Fruit fly (Drosophila melanogaster) whole organism, prepupa: ENCODE results near the gene Fbp2.

Experiments used
- Blimp-1 ChIP-seq: fragments of 200-800 bp; sonication (Bioruptor generic); optimal IDR thresholded peaks from 3 replicates; lab custom pipeline; 2017; ENCODE audit warnings: missing biosample characterization, missing genetic modification characterization, mild to moderate bottlenecking, moderate library complexity, missing genetic modification reagents
- CG10631 ChIP-seq: fragments of 200-800 bp; sonication (Bioruptor generic); optimal IDR thresholded peaks from 2 replicates; lab custom pipeline; 2016; ENCODE audit warnings: missing biosample characterization, missing genetic modification characterization
- CG10669 ChIP-seq: fragments of 200-800 bp; sonication (Bioruptor generic); optimal IDR thresholded peaks from 3 replicates; lab custom pipeline; 2018; ENCODE audit warnings: missing biosample characterization, mild to moderate bottlenecking, missing genetic modification characterization, moderate library complexity
- CG11294 ChIP-seq: fragments of 200-800 bp; sonication (Bioruptor generic); IDR thresholded peaks from 2 replicates; pipeline ENCODE4 v1.3.6; 2022; ENCODE audit warnings: missing biosample characterization, missing genetic modification characterization
- CG15336 ChIP-seq: fragments of 200-800 bp; sonication (Bioruptor generic); IDR thresholded peaks from 2 replicates; pipeline ENCODE4 v1.3.6; 2022; ENCODE audit warnings: missing biosample characterization, missing genetic modification characterization
- CG1621 ChIP-seq: fragments of 200-800 bp; sonication (Bioruptor generic); optimal IDR thresholded peaks from 3 replicates; lab custom pipeline; 2018; ENCODE audit warnings: missing biosample characterization, mild to moderate bottlenecking, missing genetic modification characterization
- CG16779 ChIP-seq: fragments of 200-800 bp; sonication (Bioruptor generic); optimal IDR thresholded peaks from 3 replicates; lab custom pipeline; 2017; ENCODE audit warnings: missing biosample characterization, mild to moderate bottlenecking, missing genetic modification characterization
- CG31627 ChIP-seq: fragments of 200-800 bp; sonication (Bioruptor generic); optimal IDR thresholded peaks from 3 replicates; lab custom pipeline; 2016; ENCODE audit warnings: missing biosample characterization, missing genetic modification characterization
- CG32006 ChIP-seq: fragments of 200-800 bp; sonication (Bioruptor generic); optimal IDR thresholded peaks from 3 replicates; lab custom pipeline; 2017; ENCODE audit warnings: missing biosample characterization, mild to moderate bottlenecking, missing genetic modification characterization
- CG34406 ChIP-seq: fragments of 200-800 bp; sonication (Bioruptor generic); optimal IDR thresholded peaks from 3 replicates; lab custom pipeline; 2016; ENCODE audit warnings: missing biosample characterization, missing genetic modification characterization
- CG3919 ChIP-seq: fragments of 200-800 bp; sonication (Bioruptor generic); optimal IDR thresholded peaks from 3 replicates; lab custom pipeline; 2016; ENCODE audit warnings: missing biosample characterization, missing genetic modification characterization
- CG4318 ChIP-seq: fragments of 200-800 bp; sonication (Bioruptor generic); optimal IDR thresholded peaks from 3 replicates; lab custom pipeline; 2017; ENCODE audit warnings: missing biosample characterization, mild to moderate bottlenecking, missing genetic modification characterization
- CG6163 ChIP-seq: fragments of 200-800 bp; sonication (Bioruptor generic); IDR thresholded peaks from 3 replicates; pipeline ENCODE4 v1.3.6; 2022; ENCODE audit warnings: missing biosample characterization, missing genetic modification characterization
- CG6276 ChIP-seq: fragments of 200-800 bp; sonication (Bioruptor generic); optimal IDR thresholded peaks from 2 replicates; lab custom pipeline; 2017; ENCODE audit warnings: missing biosample characterization, mild to moderate bottlenecking, missing genetic modification characterization
- CG6792 ChIP-seq: fragments of 200-800 bp; sonication (Bioruptor generic); optimal IDR thresholded peaks from 3 replicates; lab custom pipeline; 2016; ENCODE audit warnings: missing biosample characterization, missing genetic modification characterization
- CG6808 ChIP-seq: fragments of 200-800 bp; sonication (Bioruptor generic); optimal IDR thresholded peaks from 3 replicates; lab custom pipeline; 2017; ENCODE audit warnings: missing biosample characterization, missing genetic modification characterization, mild to moderate bottlenecking, moderate library complexity, missing genetic modification reagents
- CG6854 ChIP-seq: fragments of 200-800 bp; sonication (Bioruptor generic); optimal IDR thresholded peaks from 2 replicates; lab custom pipeline; 2017; ENCODE audit warnings: missing biosample characterization, mild to moderate bottlenecking, missing genetic modification characterization
- CG8319 ChIP-seq: fragments of 200-800 bp; sonication (Bioruptor generic); optimal IDR thresholded peaks from 3 replicates; lab custom pipeline; 2016; ENCODE audit warnings: missing biosample characterization, missing genetic modification characterization
- CG8632 ChIP-seq: fragments of 200-800 bp; sonication (Bioruptor generic); optimal IDR thresholded peaks from 3 replicates; lab custom pipeline; 2016; ENCODE audit warnings: missing biosample characterization, missing genetic modification characterization
- CG9139 ChIP-seq: fragments of 200-800 bp; sonication (Bioruptor generic); optimal IDR thresholded peaks from 3 replicates; lab custom pipeline; 2017; ENCODE audit warnings: missing biosample characterization, mild to moderate bottlenecking, missing genetic modification characterization
- Eip75B ChIP-seq: fragments of 200-800 bp; sonication (Bioruptor generic); optimal IDR thresholded peaks from 3 replicates; lab custom pipeline; 2016; ENCODE audit warnings: missing biosample characterization, missing genetic modification characterization
- Eip78C ChIP-seq: fragments of 200-800 bp; sonication (Bioruptor generic); peaks from one replicate; lab custom pipeline; 2016; ENCODE audit warnings: missing biosample characterization, missing genetic modification characterization
- Ets96B ChIP-seq: fragments of 200-800 bp; optimal IDR thresholded peaks from 2 replicates; lab custom pipeline; 2019; ENCODE audit warnings: missing biosample characterization, mild to moderate bottlenecking, missing genetic modification characterization, moderate library complexity
- Gug ChIP-seq: fragments of 200-800 bp; sonication (Bioruptor generic); IDR thresholded peaks from 2 replicates; pipeline ENCODE4 v1.3.6; 2022; ENCODE audit warnings: missing biosample characterization, missing genetic modification characterization
- Hr39 ChIP-seq: fragments of 200-800 bp; sonication (Bioruptor generic); optimal IDR thresholded peaks from 2 replicates; lab custom pipeline; 2016; ENCODE audit warnings: missing biosample characterization, missing genetic modification characterization
- Hr4 ChIP-seq: fragments of 200-800 bp; sonication (Bioruptor generic); optimal IDR thresholded peaks from 3 replicates; lab custom pipeline; 2016; ENCODE audit warnings: missing biosample characterization, missing genetic modification characterization
- Lpt ChIP-seq: fragments of 200-800 bp; sonication (Bioruptor generic); optimal IDR thresholded peaks from 3 replicates; lab custom pipeline; 2016; ENCODE audit warnings: missing biosample characterization, missing genetic modification characterization
- OdsH ChIP-seq: fragments of 200-800 bp; sonication (Bioruptor generic); optimal IDR thresholded peaks from 3 replicates; lab custom pipeline; 2016; ENCODE audit warnings: missing biosample characterization, missing genetic modification characterization
- Smox ChIP-seq: fragments of 200-800 bp; sonication (Bioruptor generic); optimal IDR thresholded peaks from 3 replicates; lab custom pipeline; 2016; ENCODE audit warnings: missing biosample characterization, missing genetic modification characterization
- Sox102F ChIP-seq: fragments of 200-800 bp; sonication (Bioruptor generic); optimal IDR thresholded peaks from 2 replicates; lab custom pipeline; 2016; ENCODE audit warnings: missing biosample characterization, mild to moderate bottlenecking, missing genetic modification characterization
- Sox14 ChIP-seq: fragments of 200-800 bp; sonication (Bioruptor generic); optimal IDR thresholded peaks from 3 replicates; lab custom pipeline; 2016; ENCODE audit warnings: missing biosample characterization, missing genetic modification characterization
- Sox15 ChIP-seq: fragments of 200-800 bp; sonication (Bioruptor generic); optimal IDR thresholded peaks from 3 replicates; lab custom pipeline; 2016; ENCODE audit warnings: missing biosample characterization, missing genetic modification characterization
- achi ChIP-seq: fragments of 200-800 bp; sonication (Bioruptor generic); optimal IDR thresholded peaks from 3 replicates; lab custom pipeline; 2016; ENCODE audit warnings: missing biosample characterization, missing genetic modification characterization
- acj6 ChIP-seq: fragments of 200-800 bp; sonication (Bioruptor generic); optimal IDR thresholded peaks from 3 replicates; lab custom pipeline; 2016; ENCODE audit warnings: missing biosample characterization, missing genetic modification characterization
- dac ChIP-seq: fragments of 200-800 bp; sonication (Bioruptor generic); optimal IDR thresholded peaks from 2 replicates; lab custom pipeline; 2017; ENCODE audit warnings: missing biosample characterization, mild to moderate bottlenecking, missing genetic modification characterization
- eg ChIP-seq: fragments of 200-800 bp; sonication (Bioruptor generic); IDR thresholded peaks from 3 replicates; pipeline ENCODE4 v1.3.6; 2022; ENCODE audit warnings: missing biosample characterization, missing genetic modification characterization
- fd59A ChIP-seq: fragments of 200-800 bp; sonication (Bioruptor generic); optimal IDR thresholded peaks from 2 replicates; lab custom pipeline; 2017; ENCODE audit warnings: missing biosample characterization, mild to moderate bottlenecking, missing genetic modification characterization, missing genetic modification reagents
- fd85E ChIP-seq: fragments of 200-800 bp; sonication (Bioruptor generic); optimal IDR thresholded peaks from 3 replicates; lab custom pipeline; 2016; ENCODE audit warnings: missing biosample characterization, missing genetic modification characterization
- fkh ChIP-seq: fragments of 200-800 bp; sonication (Bioruptor generic); optimal IDR thresholded peaks from 3 replicates; lab custom pipeline; 2017; ENCODE audit warnings: missing biosample characterization, mild to moderate bottlenecking, missing genetic modification characterization, moderate library complexity
- lz ChIP-seq: fragments of 200-800 bp; sonication (Bioruptor generic); optimal IDR thresholded peaks from 3 replicates; lab custom pipeline; 2016; ENCODE audit warnings: missing biosample characterization, missing genetic modification characterization
- pdm3 ChIP-seq: fragments of 200-800 bp; sonication (Bioruptor generic); optimal IDR thresholded peaks from 3 replicates; lab custom pipeline; 2016; ENCODE audit warnings: missing biosample characterization, missing genetic modification characterization
- salr ChIP-seq, 2 experiments: fragments of 200-800 bp; sonication (Bioruptor generic); optimal IDR thresholded peaks; 3 replicates each; lab custom pipeline; 2016 to 2018; ENCODE audit warnings: missing biosample characterization in 2 of 2, missing genetic modification characterization in 2 of 2, mild to moderate bottlenecking in 1 of 2
- svp ChIP-seq: fragments of 200-800 bp; sonication (Bioruptor generic); peaks from one replicate; lab custom pipeline; 2016; ENCODE audit warnings: missing biosample characterization, missing genetic modification characterization
- topi ChIP-seq: fragments of 200-800 bp; sonication (Bioruptor generic); optimal IDR thresholded peaks from 3 replicates; lab custom pipeline; 2016; ENCODE audit warnings: missing biosample characterization, missing genetic modification characterization
- vri ChIP-seq: fragments of 200-800 bp; sonication (Bioruptor generic); optimal IDR thresholded peaks from 3 replicates; lab custom pipeline; 2016; ENCODE audit warnings: missing biosample characterization, mild to moderate bottlenecking, missing genetic modification characterization

Gene Fbp2

DNA sequence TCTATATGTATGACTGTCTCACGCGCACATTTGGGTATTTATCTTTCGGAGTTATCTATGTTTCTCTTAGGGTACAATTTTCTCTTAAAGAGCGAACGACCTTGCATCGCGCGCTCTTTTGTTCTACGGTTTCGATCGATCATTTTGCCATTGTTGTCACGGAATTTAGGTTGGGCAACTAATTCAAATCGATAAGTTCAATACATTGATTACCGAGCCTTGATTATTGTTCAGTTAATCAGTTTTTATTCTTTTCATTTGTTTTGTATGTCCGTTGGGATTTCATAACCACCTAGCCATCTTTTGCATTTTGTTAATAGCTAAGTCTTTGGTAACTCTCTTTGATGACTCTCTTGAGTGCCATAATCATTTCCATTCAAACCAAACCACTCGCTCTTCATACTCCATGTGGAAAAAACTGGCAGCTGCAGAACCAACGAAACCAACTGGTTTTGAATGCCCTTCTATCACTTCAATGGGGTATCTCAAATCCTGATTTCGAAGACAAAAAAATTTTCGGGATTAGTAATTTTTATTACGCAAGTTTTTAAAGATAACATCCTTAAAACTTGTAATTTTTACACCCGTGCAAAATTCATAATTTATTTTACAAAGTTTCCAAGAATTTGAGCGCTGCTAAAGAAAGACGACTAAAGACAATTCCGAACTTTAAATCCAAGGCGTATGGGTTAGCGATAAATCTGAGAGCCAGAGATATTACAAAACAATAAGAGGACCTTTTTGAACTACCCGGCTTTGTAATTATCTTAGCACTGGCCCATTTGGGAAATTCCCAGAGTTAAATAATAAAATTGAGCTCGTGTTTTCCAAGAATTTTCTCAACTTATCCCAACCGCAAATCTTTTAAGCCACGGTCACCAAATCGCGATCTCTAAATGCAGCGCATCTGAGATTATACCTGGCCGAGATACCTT is 22.0 kb downstream of the Fbp2 start (continued):
- peak; percentile 39 for TF ChIP-seq CG31627 (GFP tag; lab: Kevin White, UChicago)
- peak; percentile 66 for TF ChIP-seq lz
- no peak for TF ChIP-seq CG6163
- TF ChIP-seq CG16779 (tag; lab: Kevin White, UChicago) = no peak
- peak; percentile 31 for TF ChIP-seq Sox15 (GFP tag; lab: Kevin White, UChicago)
- no peak for TF ChIP-seq CG9139 (GFP tag; lab: Kevin White, UChicago)
- TF ChIP-seq CG11294 = no peak
- no peak for TF ChIP-seq Sox14
- TF ChIP-seq CG1621 = no peak
- TF ChIP-seq fd85E (GFP tag; lab: Kevin White, UChicago) = no peak
- peak; percentile 57 for TF ChIP-seq Hr39
- TF ChIP-seq CG6276 (GFP tag; lab: Kevin White, UChicago) = no peak
- peak; percentile 70 for TF ChIP-seq Eip75B (GFP tag; lab: Kevin White, UChicago)
- no peak for TF ChIP-seq CG3919
- no peak for TF ChIP-seq Lpt (GFP tag; lab: Kevin White, UChicago)
- no peak for TF ChIP-seq CG8319 (GFP tag; lab: Kevin White, UChicago)
- peak; percentile 25 for TF ChIP-seq Smox (GFP tag; lab: Kevin White, UChicago)
- TF ChIP-seq dac (GFP tag; lab: Kevin White, UChicago) = no peak
- no peak for TF ChIP-seq CG6792 (GFP tag; lab: Kevin White, UChicago)
- TF ChIP-seq Sox102F (GFP tag; lab: Kevin White, UChicago) = no peak

- TF ChIP-seq OdsH (peak; percentile 97), Blimp-1 (GFP tag; lab: Kevin White, UChicago) (peak; percentile 91), acj6 (GFP tag; lab: Kevin White, UChicago) (peak; percentile 96), dac (GFP tag; lab: Kevin White, UChicago) (peak; percentile 66), CG8632 (peak; percentile 93), Eip78C (GFP tag; lab: Kevin White, UChicago) (peak; percentile 97), fkh (GFP tag; lab: Kevin White, UChicago) (peak; percentile 98), eg (GFP tag; lab: Robert Waterston, UW) (peak; percentile 94), CG4318 (GFP tag; lab: Kevin White, UChicago) (peak; percentile 90), pdm3 (GFP tag; lab: Kevin White, UChicago) (peak; percentile 87), CG32006 (GFP tag; lab: Kevin White, UChicago) (peak; percentile 95), Eip75B (GFP tag; lab: Kevin White, UChicago) (peak; percentile 86), Ets96B (tag; lab: Kevin White, UChicago) (peak; percentile 95), achi (GFP tag; lab: Kevin White, UChicago) (peak; percentile 96), CG31627 (GFP tag; lab: Kevin White, UChicago) (peak; percentile 92), fd85E (GFP tag; lab: Kevin White, UChicago) (peak; percentile 86), CG8319 (GFP tag; lab: Kevin White, UChicago) (peak; percentile 88), topi (GFP tag; lab: Kevin White, UChicago) (peak; percentile 90), CG9139 (GFP tag; lab: Kevin White, UChicago) (peak; percentile 89), CG6792 (GFP tag; lab: Kevin White, UChicago) (peak; percentile 96), CG6163 (peak; percentile 93), CG6854 (GFP tag; lab: Kevin White, UChicago) (peak; percentile 96), CG34406 (GFP tag; lab: Kevin White, UChicago) (peak; percentile 94), CG10669 (GFP tag; lab: Kevin White, UChicago) (peak; percentile 94), Smox (GFP tag; lab: Kevin White, UChicago) (peak; percentile 86), fd59A (GFP tag; lab: Kevin White, UChicago) (peak; percentile 95), Hr4 (GFP tag; lab: Kevin White, UChicago) (peak; percentile 79), Hr39 (peak; percentile 83), CG6808 (GFP tag; lab: Kevin White, UChicago) (peak; percentile 95), salr (GFP tag; optimal IDR thresholded peaks at IDR 0.05; lab: Kevin White, UChicago) (peak; percentile 74 to 91), vri (GFP tag; lab: Kevin White, UChicago) (peak; percentile 90), Gug (GFP tag; lab: Robert Waterston, UW) (peak; percentile 94), CG1621 (peak; percentile 89), svp (GFP tag; lab: Kevin White, UChicago) (peak; percentile 97), CG15336 (GFP tag; lab: Robert Waterston, UW) (peak; percentile 97), CG11294 (peak; percentile 94), CG10631 (GFP tag; lab: Kevin White, UChicago) (peak; percentile 97), CG3919 (peak; percentile 91)
These were observed 22.8 kb downstream of the Fbp2 start for dm6 chr2L:9449257-9449972.
